Fruit fly (Drosophila melanogaster) whole organism, embryonic: ENCODE data around the gene Drsl1.

Source experiments
- Ada2b ChIP-seq: fragments of 200-800 bp; sonication (Bioruptor generic); IDR thresholded peaks from 2 replicates; pipeline ENCODE4 v1.3.6; 2022; ENCODE audit warnings: missing biosample characterization, missing genetic modification characterization
- B-H2 ChIP-seq: fragments of 200-800 bp; sonication (Bioruptor generic); optimal IDR thresholded peaks from 2 replicates; lab custom pipeline; 2018; ENCODE audit warnings: missing biosample characterization, mild to moderate bottlenecking, missing genetic modification characterization
- CG10274 ChIP-seq: fragments of 200-800 bp; sonication (Bioruptor generic); optimal IDR thresholded peaks from 3 replicates; lab custom pipeline; 2017; ENCODE audit warnings: missing biosample characterization, mild to moderate bottlenecking, missing genetic modification characterization
- CG10321 ChIP-seq: fragments of 200-800 bp; sonication (Bioruptor generic); IDR thresholded peaks from 2 replicates; pipeline ENCODE4 v1.3.6; 2022; ENCODE audit warnings: missing biosample characterization, missing genetic modification characterization
- CG10366 ChIP-seq: fragments of 200-800 bp; sonication (Bioruptor generic); IDR thresholded peaks from 2 replicates; pipeline ENCODE4 v1.3.6; 2022; ENCODE audit warnings: missing biosample characterization, missing genetic modification characterization
- CG10462 ChIP-seq: fragments of 200-800 bp; sonication (Bioruptor generic); optimal IDR thresholded peaks from 2 replicates; lab custom pipeline; 2016; ENCODE audit warnings: missing biosample characterization, missing genetic modification characterization
- CG11398 ChIP-seq: fragments of 200-800 bp; sonication (Bioruptor generic); optimal IDR thresholded peaks from 2 replicates; lab custom pipeline; 2016; ENCODE audit warnings: missing biosample characterization, missing genetic modification characterization
- CG12155 ChIP-seq: fragments of 200-800 bp; sonication (Bioruptor generic); optimal IDR thresholded peaks from 3 replicates; lab custom pipeline; 2016; ENCODE audit warnings: missing biosample characterization, missing genetic modification characterization
- CG12744 ChIP-seq: fragments of 200-800 bp; sonication (Bioruptor generic); optimal IDR thresholded peaks from 2 replicates; lab custom pipeline; 2016; ENCODE audit warnings: missing biosample characterization, missing genetic modification characterization
- CG13123 ChIP-seq: fragments of 200-800 bp; sonication (Bioruptor generic); optimal IDR thresholded peaks from 2 replicates; lab custom pipeline; 2016; ENCODE audit warnings: missing biosample characterization, missing genetic modification characterization
- CG13287 ChIP-seq: fragments of 200-800 bp; sonication (Bioruptor generic); IDR thresholded peaks from 2 replicates; pipeline ENCODE4 v1.3.6; 2022; ENCODE audit warnings: missing biosample characterization, missing genetic modification characterization; ENCODE audit not compliant: partially characterized antibody
- CG13894 ChIP-seq: fragments of 200-800 bp; sonication (Bioruptor generic); optimal IDR thresholded peaks from 3 replicates; lab custom pipeline; 2018; ENCODE audit warnings: missing biosample characterization, mild to moderate bottlenecking, missing genetic modification characterization, moderate library complexity
- CG14050 ChIP-seq: fragments of 200-800 bp; sonication (Bioruptor generic); IDR thresholded peaks from 3 replicates; pipeline ENCODE4 v1.3.6; 2022; ENCODE audit warnings: missing biosample characterization, missing genetic modification characterization
- CG14710 ChIP-seq: fragments of 200-800 bp; sonication (Bioruptor generic); optimal IDR thresholded peaks from 3 replicates; lab custom pipeline; 2019; ENCODE audit warnings: missing biosample characterization, mild to moderate bottlenecking, missing genetic modification characterization, moderate library complexity
- CG14860 ChIP-seq: fragments of 200-800 bp; sonication (Bioruptor generic); IDR thresholded peaks from 3 replicates; pipeline ENCODE4 v1.3.6; 2022; ENCODE audit warnings: missing biosample characterization, missing genetic modification characterization; ENCODE audit not compliant: partially characterized antibody
- CG14965 ChIP-seq: fragments of 200-800 bp; sonication (Bioruptor generic); optimal IDR thresholded peaks from 2 replicates; lab custom pipeline; 2016; ENCODE audit warnings: missing biosample characterization, missing genetic modification characterization, borderline replicate concordance
- CG1602 ChIP-seq: fragments of 200-800 bp; sonication (Bioruptor generic); optimal IDR thresholded peaks from 3 replicates; lab custom pipeline; 2016; ENCODE audit warnings: missing biosample characterization, missing genetic modification characterization
- CG16813 ChIP-seq: fragments of 200-800 bp; sonication (Bioruptor generic); IDR thresholded peaks from 3 replicates; pipeline ENCODE4 v1.3.6; 2022; ENCODE audit warnings: missing biosample characterization, missing genetic modification characterization; ENCODE audit not compliant: partially characterized antibody
- CG17385 ChIP-seq: fragments of 200-800 bp; sonication (Bioruptor generic); optimal IDR thresholded peaks from 3 replicates; lab custom pipeline; 2018; ENCODE audit warnings: missing biosample characterization, mild to moderate bottlenecking, missing genetic modification characterization
- CG18764 ChIP-seq: fragments of 200-800 bp; sonication (Bioruptor generic); optimal IDR thresholded peaks from 3 replicates; lab custom pipeline; 2016; ENCODE audit warnings: missing biosample characterization, missing genetic modification characterization
- CG42726 ChIP-seq: fragments of 200-800 bp; sonication (Bioruptor generic); IDR thresholded peaks from 2 replicates; pipeline ENCODE4 v1.3.6; 2022; ENCODE audit warnings: missing biosample characterization, missing genetic modification characterization; ENCODE audit not compliant: partially characterized antibody
- CG6813 ChIP-seq: fragments of 200-800 bp; sonication (Bioruptor generic); optimal IDR thresholded peaks from 2 replicates; lab custom pipeline; 2017; ENCODE audit warnings: missing biosample characterization, missing genetic modification characterization, mild to moderate bottlenecking, moderate library complexity, missing genetic modification reagents
- CG7839 ChIP-seq: fragments of 200-800 bp; sonication (Bioruptor generic); optimal IDR thresholded peaks from 3 replicates; lab custom pipeline; 2018; ENCODE audit warnings: missing biosample characterization, mild to moderate bottlenecking, missing genetic modification characterization, moderate library complexity
- CG7963 ChIP-seq: fragments of 200-800 bp; sonication (Bioruptor generic); IDR thresholded peaks from 3 replicates; pipeline ENCODE4 v1.3.6; 2022; ENCODE audit warnings: missing biosample characterization, missing genetic modification characterization; ENCODE audit not compliant: partially characterized antibody
- CG8944 ChIP-seq: fragments of 200-800 bp; sonication (Bioruptor generic); optimal IDR thresholded peaks from 3 replicates; lab custom pipeline; 2016; ENCODE audit warnings: missing biosample characterization, missing genetic modification characterization
- CG9797 ChIP-seq: fragments of 200-800 bp; sonication (Bioruptor generic); optimal IDR thresholded peaks from 3 replicates; lab custom pipeline; 2018; ENCODE audit warnings: missing biosample characterization, mild to moderate bottlenecking, missing genetic modification characterization
- CG9817 ChIP-seq: fragments of 200-800 bp; sonication (Bioruptor generic); optimal IDR thresholded peaks from 2 replicates; lab custom pipeline; 2018; ENCODE audit warnings: missing biosample characterization, mild to moderate bottlenecking, missing genetic modification characterization, moderate library complexity
- Dad ChIP-seq: fragments of 200-800 bp; sonication (Bioruptor generic); optimal IDR thresholded peaks from 3 replicates; lab custom pipeline; 2016; ENCODE audit warnings: missing biosample characterization, missing genetic modification characterization
- Dip3 ChIP-seq: fragments of 200-800 bp; sonication (Bioruptor generic); optimal IDR thresholded peaks from 3 replicates; lab custom pipeline; 2016; ENCODE audit warnings: missing biosample characterization, missing genetic modification characterization
- Doc2 ChIP-seq: fragments of 200-800 bp; sonication (Bioruptor generic); IDR thresholded peaks from 2 replicates; pipeline ENCODE4 v1.3.6; 2022; ENCODE audit warnings: missing biosample characterization, missing genetic modification characterization
- Gug ChIP-seq: fragments of 200-800 bp; sonication (Bioruptor generic); IDR thresholded peaks from 4 replicates; pipeline ENCODE4 v1.3.6; 2022; ENCODE audit warnings: missing biosample characterization, missing genetic modification characterization
- HLH3B ChIP-seq: fragments of 200-800 bp; sonication (Bioruptor generic); IDR thresholded peaks from 2 replicates; pipeline ENCODE4 v1.3.6; 2022; ENCODE audit warnings: missing biosample characterization, missing genetic modification characterization
- HLHmδ ChIP-seq: fragments of 200-800 bp; sonication (Bioruptor generic); optimal IDR thresholded peaks from 2 replicates; lab custom pipeline; 2018; ENCODE audit warnings: missing biosample characterization, mild to moderate bottlenecking, missing genetic modification characterization, moderate library complexity
- Hand ChIP-seq: fragments of 200-800 bp; sonication (Bioruptor generic); optimal IDR thresholded peaks from 2 replicates; lab custom pipeline; 2017; ENCODE audit warnings: mild to moderate bottlenecking, missing biosample characterization, missing genetic modification reagents, missing genetic modification characterization
- MESR4 ChIP-seq: fragments of 200-800 bp; sonication (Bioruptor generic); optimal IDR thresholded peaks from 2 replicates; lab custom pipeline; 2018; ENCODE audit warnings: missing biosample characterization, mild to moderate bottlenecking, missing genetic modification characterization, moderate library complexity
- Med ChIP-seq: fragments of 200-800 bp; sonication (Bioruptor generic); peaks from one replicate; lab custom pipeline; 2016; ENCODE audit warnings: missing biosample characterization, missing genetic modification characterization, mild to moderate bottlenecking, inconsistent platforms, moderate library complexity
- NFAT ChIP-seq: fragments of 200-800 bp; sonication (Bioruptor generic); IDR thresholded peaks from 2 replicates; pipeline ENCODE4 v1.3.6; 2022; ENCODE audit warnings: missing biosample characterization, missing genetic modification characterization
- PHDP ChIP-seq: fragments of 200-800 bp; sonication (Bioruptor generic); optimal IDR thresholded peaks from 3 replicates; lab custom pipeline; 2018; ENCODE audit warnings: missing biosample characterization, mild to moderate bottlenecking, missing genetic modification characterization, moderate library complexity
- Sry-δ ChIP-seq: fragments of 200-800 bp; sonication (Bioruptor generic); optimal IDR thresholded peaks from 2 replicates; lab custom pipeline; 2016; ENCODE audit warnings: missing biosample characterization, missing genetic modification characterization
- Trl ChIP-seq, 3 experiments: fragments of >200 bp in 2 of 3; fragments of 200-800 bp in 1 of 3; sonication (Bioruptor generic) in 1 of 3; optimal IDR thresholded peaks; 2 replicates in 1 of 3; 3 replicates in 2 of 3; lab custom pipeline; 2016 to 2017; ENCODE audit warnings: missing biosample characterization in 1 of 3, missing genetic modification characterization in 1 of 3
- al ChIP-seq: fragments of 200-800 bp; sonication (Bioruptor generic); IDR thresholded peaks from 2 replicates; pipeline ENCODE4 v1.3.6; 2022; ENCODE audit warnings: missing biosample characterization, missing genetic modification characterization
- bbx ChIP-seq: fragments of 200-800 bp; sonication (Bioruptor generic); IDR thresholded peaks from 2 replicates; pipeline ENCODE4 v1.3.6; 2022; ENCODE audit warnings: missing biosample characterization, missing genetic modification characterization; ENCODE audit not compliant: partially characterized antibody
- chm ChIP-seq: fragments of 200-800 bp; sonication (Bioruptor generic); IDR thresholded peaks from 2 replicates; pipeline ENCODE4 v1.3.6; 2022; ENCODE audit warnings: missing biosample characterization, missing genetic modification characterization
- dpn ChIP-seq, 2 experiments: fragments of 200-800 bp; sonication (Bioruptor generic); optimal IDR thresholded peaks; 3 replicates each; lab custom pipeline; 2016; ENCODE audit warnings: missing biosample characterization in 2 of 2, missing genetic modification characterization in 2 of 2
- jigr1 ChIP-seq: fragments of 200-800 bp; sonication (Bioruptor generic); IDR thresholded peaks from 3 replicates; pipeline ENCODE4 v1.3.6; 2022; ENCODE audit warnings: missing biosample characterization, missing genetic modification characterization
- pros ChIP-seq: fragments of 200-800 bp; sonication (Bioruptor generic); optimal IDR thresholded peaks from 3 replicates; lab custom pipeline; 2019; ENCODE audit warnings: missing biosample characterization, mild to moderate bottlenecking, missing genetic modification characterization, moderate library complexity
- rib ChIP-seq: fragments of 200-800 bp; sonication (Bioruptor generic); IDR thresholded peaks from 2 replicates; pipeline ENCODE4 v1.3.6; 2022; ENCODE audit warnings: missing biosample characterization, missing genetic modification characterization
- sim ChIP-seq: fragments of 200-800 bp; sonication (Bioruptor generic); IDR thresholded peaks from 2 replicates; pipeline ENCODE4 v1.3.6; 2022; ENCODE audit warnings: missing biosample characterization, missing genetic modification characterization
- sna ChIP-seq: fragments of 200-800 bp; sonication (Bioruptor generic); IDR thresholded peaks from 2 replicates; pipeline ENCODE4 v1.3.6; 2022; ENCODE audit warnings: missing biosample characterization, missing genetic modification characterization; ENCODE audit not compliant: partially characterized antibody
- yki ChIP-seq: fragments of >200 bp; optimal IDR thresholded peaks from 3 replicates; lab custom pipeline; 2018
- zen ChIP-seq: fragments of 200-800 bp; sonication (Bioruptor generic); optimal IDR thresholded peaks from 3 replicates; lab custom pipeline; 2018; ENCODE audit warnings: missing biosample characterization, mild to moderate bottlenecking, missing genetic modification characterization, moderate library complexity

The Drsl1 gene

dm6 chr3L:3288414-3288813 lies 47.2 kb downstream of the Drsl1 start (continued):
- TF ChIP-seq MESR4 (no peak), Dad (GFP tag; lab: Kevin White, UChicago) (no peak), CG7963 (GFP tag; lab: Robert Waterston, UW) (no peak), Med (GFP tag; lab: Kevin White, UChicago) (peak; percentile 16), Dip3 (no peak), Doc2 (GFP tag; lab: Robert Waterston, UW) (no peak), CG9817 (no peak), CG13894 (no peak), zen (tag; lab: Kevin White, UChicago) (no peak), sim (GFP tag; lab: Robert Waterston, UW) (no peak), CG42726 (GFP tag; lab: Robert Waterston, UW) (peak; percentile 33; the same call in 1 of the 2 replicates), yki (lab: Kevin White, UChicago) (no peak), CG8944 (GFP tag; lab: Kevin White, UChicago) (no peak), chm (GFP tag; lab: Robert Waterston, UW) (no peak), CG1602 (GFP tag; lab: Kevin White, UChicago) (no peak), HLHmδ (GFP tag; lab: Kevin White, UChicago) (no peak), CG14860 (no peak), sna (GFP tag; lab: Robert Waterston, UW) (no peak), CG13123 (GFP tag; lab: Kevin White, UChicago) (no peak), dpn (GFP tag; optimal IDR thresholded peaks at IDR 0.05; lab: Kevin White, UChicago) (no peak), CG7839 (tag; lab: Kevin White, UChicago) (peak; percentile 49), bbx (GFP tag; lab: Robert Waterston, UW) (no peak), CG12155 (GFP tag; lab: Kevin White, UChicago) (no peak), HLH3B (GFP tag; lab: Robert Waterston, UW) (no peak), Ada2b (no peak; the same call in 1 of the 2 replicates), CG17385 (GFP tag; lab: Kevin White, UChicago) (no peak), CG14050 (GFP tag; lab: Robert Waterston, UW) (no peak), Sry-δ (GFP tag; lab: Kevin White, UChicago) (no peak), rib (GFP tag; lab: Robert Waterston, UW) (no peak), CG12744 (GFP tag; lab: Kevin White, UChicago) (no peak), al (GFP tag; lab: Robert Waterston, UW) (no peak), CG10274 (no peak), CG14710 (tag; lab: Kevin White, UChicago) (no peak), pros (GFP tag; lab: Kevin White, UChicago) (no peak), CG18764 (GFP tag; lab: Kevin White, UChicago) (peak; percentile 12), CG10366 (GFP tag; lab: Robert Waterston, UW) (peak; percentile 48), Gug (GFP tag; lab: Robert Waterston, UW) (peak; percentile 29; the same call in 1 of the 4 replicates), CG6813 (GFP tag; lab: Kevin White, UChicago) (no peak), CG10321 (GFP tag; lab: Robert Waterston, UW) (no peak), CG10462 (no peak), NFAT (GFP tag; lab: Robert Waterston, UW) (peak; percentile 84), CG13287 (GFP tag; lab: Robert Waterston, UW) (no peak), PHDP (tag; lab: Kevin White, UChicago) (no peak), jigr1 (GFP tag; lab: Robert Waterston, UW) (no peak), Trl (optimal IDR thresholded peaks at IDR 0.05; lab: Kevin White, UChicago) (no peak), Trl (GFP tag; optimal IDR thresholded peaks at IDR 0.05; lab: Kevin White, UChicago) (no peak), Hand (GFP tag; lab: Kevin White, UChicago) (no peak), CG14965 (no peak), CG11398 (GFP tag; lab: Kevin White, UChicago) (no peak), CG16813 (GFP tag; lab: Robert Waterston, UW) (no peak), B-H2 (no peak), CG9797 (GFP tag; lab: Kevin White, UChicago) (no peak)
